Worm (Caenorhabditis elegans): Measurements from ENCODE around the gene C05C8.8.

DNA sequence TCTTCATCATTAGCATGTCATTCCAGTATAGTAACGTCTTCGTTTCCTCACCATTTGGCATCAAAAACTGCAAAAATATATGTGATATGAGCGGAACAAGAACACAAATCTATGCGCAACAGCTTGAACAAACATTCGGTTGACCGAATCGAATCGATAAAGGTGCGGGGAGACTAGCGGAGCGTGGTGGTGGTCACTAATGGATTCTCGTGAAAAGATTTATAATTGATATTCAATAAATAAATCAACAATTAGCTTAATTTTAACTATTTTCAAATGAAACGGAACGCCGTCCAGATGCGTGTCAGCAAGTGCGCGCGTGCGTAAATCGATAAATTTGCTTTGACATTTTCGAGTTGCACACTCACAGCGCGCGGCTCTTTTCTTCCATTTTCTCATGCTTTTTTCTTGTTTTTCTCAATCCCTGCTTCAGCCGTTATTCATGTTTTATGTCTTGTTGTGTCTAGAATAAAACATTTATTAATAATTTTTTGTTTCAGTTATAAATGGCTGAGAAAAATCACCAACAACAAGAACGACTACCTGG, 33.9 kb downstream of the C05C8.8 start, which contains the start of the genes C13F10.8, C13F10.6 and kxd-1:
- TF ChIP-seq dao-5 (tag; optimal IDR thresholded peaks at IDR 0.05) = no peak
- TF ChIP-seq him-1 (tag; optimal IDR thresholded peaks at IDR 0.05) = no peak
